Fruit fly (Drosophila melanogaster) whole organism, embryonic: ENCODE results near the gene CG7430.
A peak's percentile ranks its signal among the peaks of the same experiment; 100 is the strongest.

Source experiments
- Ada2b ChIP-seq: fragments of 200-800 bp; sonication (Bioruptor generic); IDR thresholded peaks from 2 replicates; pipeline ENCODE4 v1.3.6; 2022; ENCODE audit warnings: missing biosample characterization, missing genetic modification characterization
- CG10147 ChIP-seq: fragments of 200-800 bp; sonication (Bioruptor generic); optimal IDR thresholded peaks from 2 replicates; lab custom pipeline; 2019; ENCODE audit warnings: missing biosample characterization, mild to moderate bottlenecking, missing genetic modification characterization, moderate library complexity
- CG10209 ChIP-seq: fragments of 200-800 bp; sonication (Bioruptor generic); optimal IDR thresholded peaks from 3 replicates; lab custom pipeline; 2017; ENCODE audit warnings: missing biosample characterization, mild to moderate bottlenecking, missing genetic modification characterization, missing genetic modification reagents
- CG11560 ChIP-seq: fragments of 200-800 bp; sonication (Bioruptor generic); IDR thresholded peaks from 3 replicates; pipeline ENCODE4 v1.3.6; 2022; ENCODE audit warnings: missing biosample characterization, missing genetic modification characterization
- CG12744 ChIP-seq: fragments of 200-800 bp; sonication (Bioruptor generic); optimal IDR thresholded peaks from 2 replicates; lab custom pipeline; 2016; ENCODE audit warnings: missing biosample characterization, missing genetic modification characterization
- CG12769 ChIP-seq: fragments of 200-800 bp; sonication (Bioruptor generic); optimal IDR thresholded peaks from 2 replicates; lab custom pipeline; 2019; ENCODE audit warnings: missing biosample characterization, mild to moderate bottlenecking, missing genetic modification characterization, moderate library complexity
- CG13287 ChIP-seq: fragments of 200-800 bp; sonication (Bioruptor generic); IDR thresholded peaks from 2 replicates; pipeline ENCODE4 v1.3.6; 2022; ENCODE audit warnings: missing biosample characterization, missing genetic modification characterization; ENCODE audit not compliant: partially characterized antibody
- CG14441 ChIP-seq: fragments of 200-800 bp; sonication (Bioruptor generic); IDR thresholded peaks from 2 replicates; pipeline ENCODE4 v1.3.6; 2022; ENCODE audit warnings: missing biosample characterization, missing genetic modification characterization
- CG17361 ChIP-seq: fragments of 200-800 bp; sonication (Bioruptor generic); IDR thresholded peaks from 3 replicates; pipeline ENCODE4 v1.3.6; 2022; ENCODE audit warnings: missing biosample characterization, missing genetic modification characterization
- CG17568 ChIP-seq: fragments of 200-800 bp; sonication (Bioruptor generic); optimal IDR thresholded peaks from 2 replicates; lab custom pipeline; 2018; ENCODE audit warnings: missing biosample characterization, mild to moderate bottlenecking, missing genetic modification characterization, moderate library complexity
- CG17612 ChIP-seq: fragments of 200-800 bp; sonication (Bioruptor generic); IDR thresholded peaks from 2 replicates; pipeline ENCODE4 v1.3.6; 2022; ENCODE audit warnings: missing biosample characterization, missing genetic modification characterization
- CG18764 ChIP-seq: fragments of 200-800 bp; sonication (Bioruptor generic); optimal IDR thresholded peaks from 3 replicates; lab custom pipeline; 2016; ENCODE audit warnings: missing biosample characterization, missing genetic modification characterization
- CG2116 ChIP-seq: fragments of 200-800 bp; sonication (Bioruptor generic); optimal IDR thresholded peaks from 3 replicates; lab custom pipeline; 2018; ENCODE audit warnings: missing biosample characterization, mild to moderate bottlenecking, missing genetic modification characterization
- CG2129 ChIP-seq: fragments of 200-800 bp; sonication (Bioruptor generic); IDR thresholded peaks from 2 replicates; pipeline ENCODE4 v1.3.6; 2022; ENCODE audit warnings: missing biosample characterization, missing genetic modification characterization; ENCODE audit not compliant: partially characterized antibody
- CG2875 ChIP-seq: fragments of 200-800 bp; sonication (Bioruptor generic); optimal IDR thresholded peaks from 2 replicates; lab custom pipeline; 2017; ENCODE audit warnings: missing biosample characterization, mild to moderate bottlenecking, missing genetic modification characterization, missing genetic modification reagents
- CG2889 ChIP-seq: fragments of 200-800 bp; sonication (Bioruptor generic); IDR thresholded peaks from 3 replicates; pipeline ENCODE4 v1.3.6; 2022; ENCODE audit warnings: missing biosample characterization, missing genetic modification characterization
- CG30431 ChIP-seq: fragments of 200-800 bp; sonication (Bioruptor generic); optimal IDR thresholded peaks from 2 replicates; lab custom pipeline; 2017; ENCODE audit warnings: missing biosample characterization, missing genetic modification characterization
- CG33557 ChIP-seq: fragments of 200-800 bp; sonication (Bioruptor generic); optimal IDR thresholded peaks from 2 replicates; lab custom pipeline; 2019; ENCODE audit warnings: missing biosample characterization, mild to moderate bottlenecking, missing genetic modification characterization, moderate library complexity
- CG4360 ChIP-seq: fragments of 200-800 bp; sonication (Bioruptor generic); IDR thresholded peaks from 2 replicates; pipeline ENCODE4 v1.3.6; 2022; ENCODE audit warnings: missing biosample characterization, missing genetic modification characterization
- CG4707 ChIP-seq: fragments of 200-800 bp; sonication (Bioruptor generic); optimal IDR thresholded peaks from 2 replicates; lab custom pipeline; 2018; ENCODE audit warnings: missing biosample characterization, mild to moderate bottlenecking, missing genetic modification characterization, moderate library complexity
- CG4854 ChIP-seq: fragments of 200-800 bp; sonication (Bioruptor generic); optimal IDR thresholded peaks from 2 replicates; lab custom pipeline; 2016; ENCODE audit warnings: missing biosample characterization, missing genetic modification characterization, inconsistent platforms
- CG6254 ChIP-seq: fragments of 200-800 bp; sonication (Bioruptor generic); optimal IDR thresholded peaks from 3 replicates; lab custom pipeline; 2017; ENCODE audit warnings: mild to moderate bottlenecking, missing biosample characterization, missing genetic modification reagents, missing genetic modification characterization
- CG6689 ChIP-seq: fragments of 200-800 bp; sonication (Bioruptor generic); IDR thresholded peaks from 2 replicates; pipeline ENCODE4 v1.3.6; 2022; ENCODE audit warnings: missing biosample characterization, missing genetic modification characterization
- CG9876 ChIP-seq: fragments of 200-800 bp; sonication (Bioruptor generic); optimal IDR thresholded peaks from 2 replicates; lab custom pipeline; 2016; ENCODE audit warnings: missing biosample characterization, missing genetic modification characterization
- CG9932 ChIP-seq: fragments of 200-800 bp; sonication (Bioruptor generic); IDR thresholded peaks from 2 replicates; pipeline ENCODE4 v1.3.6; 2022; ENCODE audit warnings: missing biosample characterization, missing genetic modification characterization
- D ChIP-seq, 2 experiments: fragments of 200-800 bp in 1 of 2; fragments of >200 bp in 1 of 2; sonication (Bioruptor generic) in 1 of 2; optimal IDR thresholded peaks; 2 replicates in 1 of 2; 3 replicates in 1 of 2; lab custom pipeline; 2017; ENCODE audit warnings: mild to moderate bottlenecking in 1 of 2, missing biosample characterization in 1 of 2, missing genetic modification characterization in 1 of 2, missing genetic modification reagents in 1 of 2
- Ets97D ChIP-seq: fragments of 200-800 bp; sonication (Bioruptor generic); optimal IDR thresholded peaks from 3 replicates; lab custom pipeline; 2016; ENCODE audit warnings: missing biosample characterization, missing genetic modification characterization
- Hmx ChIP-seq: fragments of 200-800 bp; sonication (Bioruptor generic); optimal IDR thresholded peaks from 2 replicates; lab custom pipeline; 2016; ENCODE audit warnings: missing biosample characterization, missing genetic modification characterization
- MESR4 ChIP-seq: fragments of 200-800 bp; sonication (Bioruptor generic); optimal IDR thresholded peaks from 2 replicates; lab custom pipeline; 2018; ENCODE audit warnings: missing biosample characterization, mild to moderate bottlenecking, missing genetic modification characterization, moderate library complexity
- Meics ChIP-seq: fragments of 200-800 bp; sonication (Bioruptor generic); optimal IDR thresholded peaks from 2 replicates; lab custom pipeline; 2017; ENCODE audit warnings: missing biosample characterization, mild to moderate bottlenecking, missing genetic modification characterization
- Rfx ChIP-seq: fragments of 200-800 bp; sonication (Bioruptor generic); IDR thresholded peaks from 2 replicates; pipeline ENCODE4 v1.3.6; 2022; ENCODE audit warnings: missing biosample characterization, missing genetic modification characterization
- Six4 ChIP-seq: fragments of 200-800 bp; sonication (Bioruptor generic); optimal IDR thresholded peaks from 2 replicates; lab custom pipeline; 2016; ENCODE audit warnings: missing biosample characterization, missing genetic modification characterization
- Stat92E ChIP-seq, 3 experiments: fragments of >200 bp in 2 of 3; fragments of 200-800 bp in 1 of 3; sonication (Bioruptor generic) in 1 of 3; optimal IDR thresholded peaks; 2 replicates each; lab custom pipeline; 2017 to 2019; ENCODE audit warnings: missing biosample characterization in 3 of 3, missing genetic modification characterization in 3 of 3, mild to moderate bottlenecking in 1 of 3, moderate library complexity in 1 of 3
- chinmo ChIP-seq: fragments of 200-800 bp; sonication (Bioruptor generic); IDR thresholded peaks from 4 replicates; pipeline ENCODE4 v1.3.6; 2022; ENCODE audit warnings: missing biosample characterization, missing genetic modification characterization; ENCODE audit not compliant: partially characterized antibody
- crol ChIP-seq: fragments of 200-800 bp; sonication (Bioruptor generic); IDR thresholded peaks from 2 replicates; pipeline ENCODE4 v1.3.6; 2022; ENCODE audit warnings: missing biosample characterization, missing genetic modification characterization
- danr ChIP-seq: fragments of 200-800 bp; sonication (Bioruptor generic); IDR thresholded peaks from 2 replicates; pipeline ENCODE4 v1.3.6; 2022; ENCODE audit warnings: missing biosample characterization, missing genetic modification characterization
- gsb ChIP-seq: fragments of 200-800 bp; sonication (Bioruptor generic); IDR thresholded peaks from 2 replicates; pipeline ENCODE4 v1.3.6; 2022; ENCODE audit warnings: missing biosample characterization, missing genetic modification characterization
- klu ChIP-seq: fragments of 200-800 bp; sonication (Bioruptor generic); IDR thresholded peaks from 2 replicates; pipeline ENCODE4 v1.3.6; 2022; ENCODE audit warnings: missing biosample characterization, missing genetic modification characterization
- luna ChIP-seq: fragments of 200-800 bp; sonication (Bioruptor generic); optimal IDR thresholded peaks from 2 replicates; lab custom pipeline; 2016; ENCODE audit warnings: missing biosample characterization, missing genetic modification characterization
- nmo ChIP-seq: fragments of 200-800 bp; sonication (Bioruptor generic); optimal IDR thresholded peaks from 2 replicates; lab custom pipeline; 2018; ENCODE audit warnings: missing biosample characterization, mild to moderate bottlenecking, missing genetic modification characterization, moderate library complexity
- pb ChIP-seq: fragments of 200-800 bp; sonication (Bioruptor generic); optimal IDR thresholded peaks from 3 replicates; lab custom pipeline; 2016; ENCODE audit warnings: missing biosample characterization, missing genetic modification characterization
- pita ChIP-seq: fragments of 200-800 bp; sonication (Bioruptor generic); optimal IDR thresholded peaks from 2 replicates; lab custom pipeline; 2017; ENCODE audit warnings: missing biosample characterization, mild to moderate bottlenecking, missing genetic modification characterization
- pzg ChIP-seq: fragments of 200-800 bp; sonication (Bioruptor generic); optimal IDR thresholded peaks from 3 replicates; lab custom pipeline; 2018; ENCODE audit warnings: missing biosample characterization, mild to moderate bottlenecking, missing genetic modification characterization, moderate library complexity
- row ChIP-seq: fragments of 200-800 bp; sonication (Bioruptor generic); IDR thresholded peaks from 3 replicates; pipeline ENCODE4 v1.3.6; 2022; ENCODE audit warnings: missing biosample characterization, missing genetic modification characterization
- sim ChIP-seq: fragments of 200-800 bp; sonication (Bioruptor generic); IDR thresholded peaks from 2 replicates; pipeline ENCODE4 v1.3.6; 2022; ENCODE audit warnings: missing biosample characterization, missing genetic modification characterization
- tap ChIP-seq: fragments of 200-800 bp; optimal IDR thresholded peaks from 3 replicates; lab custom pipeline; 2019; ENCODE audit warnings: missing biosample characterization, mild to moderate bottlenecking, missing genetic modification characterization, moderate library complexity
- zen ChIP-seq: fragments of 200-800 bp; sonication (Bioruptor generic); optimal IDR thresholded peaks from 3 replicates; lab custom pipeline; 2018; ENCODE audit warnings: missing biosample characterization, mild to moderate bottlenecking, missing genetic modification characterization, moderate library complexity

CG7430 gene

dm6 chr3L:17856655-17857479, 10.2 kb downstream of the CG7430 start, which contains the start of gene CG5535:
TSS of gene CG5535 (minus strand) at chr3L:17856794.
- peak; percentile 33 for TF ChIP-seq Ada2b (GFP tag; lab: Robert Waterston, UW)
- TF ChIP-seq CG10147 (GFP tag; lab: Kevin White, UChicago): peak; percentile 86
- TF ChIP-seq CG2889: 0 out of 3 replicates have a peak, but pooled peaks have one; percentile 23
- TF ChIP-seq CG17361 (GFP tag; lab: Robert Waterston, UW): peak; percentile 99
- no peak for TF ChIP-seq CG17568 (GFP tag; lab: Kevin White, UChicago)
- TF ChIP-seq Hmx (GFP tag; lab: Kevin White, UChicago): peak; percentile 44
- TF ChIP-seq CG11560 (tag; lab: Robert Waterston, UW): no peak
- TF ChIP-seq MESR4 (GFP tag; lab: Kevin White, UChicago): peak; percentile 9
- peak; percentile 79 for TF ChIP-seq CG33557 (GFP tag; lab: Kevin White, UChicago)
- peak; percentile 63; the same call in 1 of the 4 replicates for TF ChIP-seq chinmo
- TF ChIP-seq nmo (GFP tag; lab: Kevin White, UChicago): peak; percentile 92
- peak; percentile 41 for TF ChIP-seq CG6254 (GFP tag; lab: Kevin White, UChicago)
- TF ChIP-seq CG12769: peak; percentile 75
- TF ChIP-seq CG2129 (GFP tag; lab: Robert Waterston, UW): no peak
- TF ChIP-seq CG9932 (GFP tag; lab: Robert Waterston, UW): peak; percentile 64
- peak; percentile 88 for TF ChIP-seq CG10209 (GFP tag; lab: Kevin White, UChicago)
- no peak for TF ChIP-seq pzg (GFP tag; lab: Kevin White, UChicago)
- TF ChIP-seq Six4: peak; percentile 76
- peak; percentile 60; the same call in 1 of the 2 replicates for TF ChIP-seq CG6689 (GFP tag; lab: Robert Waterston, UW)
- peak; percentile 46 for TF ChIP-seq crol (GFP tag; lab: Robert Waterston, UW)
- no peak for TF ChIP-seq CG12744 (GFP tag; lab: Kevin White, UChicago)
- peak; percentile 76 for TF ChIP-seq CG14441 (GFP tag; lab: Robert Waterston, UW)
- peak; percentile 29 for TF ChIP-seq CG18764 (GFP tag; lab: Kevin White, UChicago)
- TF ChIP-seq CG13287 (GFP tag; lab: Robert Waterston, UW): peak; percentile 10; the same call in 1 of the 2 replicates
- no peak for TF ChIP-seq Ets97D (GFP tag; lab: Kevin White, UChicago)
- peak; percentile 32 for TF ChIP-seq CG2116 (GFP tag; lab: Kevin White, UChicago)
- TF ChIP-seq Rfx (GFP tag; lab: Robert Waterston, UW): peak; percentile 88
- peak; percentile 48 for TF ChIP-seq CG2875 (GFP tag; lab: Kevin White, UChicago)
- peak; percentile 90 for TF ChIP-seq Meics (GFP tag; lab: Kevin White, UChicago)
- TF ChIP-seq CG30431 (GFP tag; lab: Kevin White, UChicago): peak; percentile 56
- TF ChIP-seq CG4854 (GFP tag; lab: Kevin White, UChicago): no peak
- TF ChIP-seq CG4707 (GFP tag; lab: Kevin White, UChicago): peak; percentile 26
- TF ChIP-seq pita (GFP tag; lab: Kevin White, UChicago): no peak
- no peak for TF ChIP-seq D (optimal IDR thresholded peaks at IDR 0.05; lab: Kevin White, UChicago)
- peak; percentile 80 for TF ChIP-seq D (GFP tag; optimal IDR thresholded peaks at IDR 0.05; lab: Kevin White, UChicago)
- TF ChIP-seq sim (GFP tag; lab: Robert Waterston, UW): no peak
- no peak for TF ChIP-seq danr
- peak; percentile 88 for TF ChIP-seq row
- peak; percentile 22; the same call in 1 of the 2 replicates for TF ChIP-seq CG17612 (GFP tag; lab: Robert Waterston, UW)
- TF ChIP-seq CG9876 (GFP tag; lab: Kevin White, UChicago): peak; percentile 28
- TF ChIP-seq gsb (GFP tag; lab: Robert Waterston, UW): peak; percentile 7
- peak; percentile 59 for TF ChIP-seq zen (tag; lab: Kevin White, UChicago)
- no peak for TF ChIP-seq CG4360 (GFP tag; lab: Robert Waterston, UW)
- peak in 1 of 3 experiments; percentile 12 for TF ChIP-seq Stat92E (GFP tag; optimal IDR thresholded peaks at IDR 0.05; lab: Kevin White, UChicago)
- TF ChIP-seq luna (GFP tag; lab: Kevin White, UChicago): no peak
- no peak for TF ChIP-seq pb (GFP tag; lab: Kevin White, UChicago)
- TF ChIP-seq tap (tag; lab: Kevin White, UChicago): peak; percentile 65
- peak; percentile 52 for TF ChIP-seq klu (GFP tag; lab: Robert Waterston, UW)
